Worm (Caenorhabditis elegans): ENCODE measurements around the gene Y113G7A.13.

The Y113G7A.13 gene

DNA sequence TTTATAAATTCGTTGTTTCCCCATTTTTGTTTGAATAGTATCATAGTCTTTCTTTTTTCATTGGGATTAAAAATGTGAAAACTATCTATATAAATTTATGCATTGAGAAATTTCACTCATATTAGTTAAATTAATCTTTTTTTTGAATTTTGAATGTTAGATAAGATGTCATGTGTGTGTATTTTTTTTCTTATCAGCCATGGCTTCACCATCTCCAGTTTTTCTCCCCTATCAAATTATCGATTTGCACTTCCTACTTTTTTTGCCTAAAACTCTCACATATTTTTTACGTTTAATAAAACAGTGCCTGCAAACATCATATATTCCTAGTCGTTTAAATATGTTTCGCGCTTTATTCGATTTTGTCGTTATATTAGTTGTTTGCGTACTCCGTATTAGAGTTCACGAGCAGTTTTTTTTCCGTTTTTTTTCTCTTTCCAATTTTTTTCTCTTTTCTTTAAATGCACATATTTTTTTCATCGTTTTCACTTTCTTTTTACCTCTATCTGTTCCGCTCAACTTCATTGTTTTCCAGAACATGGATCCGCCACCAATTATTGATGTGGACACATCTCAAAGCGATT, at the start of gene Y113G7A.13:
Y113G7A.13 (plus strand) TSS at position 534 of the 584 bp plus-strand sequence.
- TF ChIP-seq unc-62 (GFP tag; optimal IDR thresholded peaks at IDR 0.05), result no peak

DNA sequence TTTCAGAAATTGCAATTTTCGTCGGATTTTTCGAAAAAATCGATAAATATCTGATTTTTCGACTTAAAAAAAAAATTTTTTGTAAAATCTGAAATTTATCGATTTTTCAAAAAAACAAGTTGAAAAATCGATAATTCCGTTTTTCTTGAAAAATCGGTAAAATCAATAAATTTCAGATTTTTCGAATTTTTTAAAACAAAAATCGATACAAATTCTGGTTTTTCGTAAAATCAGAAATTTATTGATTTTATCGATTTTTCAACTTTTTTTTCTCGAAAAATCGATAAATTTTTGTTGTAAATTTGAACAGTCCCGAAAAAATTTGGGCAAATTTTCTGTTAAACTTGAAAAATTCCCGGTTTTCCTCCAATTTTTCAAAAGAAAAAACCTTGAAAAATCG, 43.6 kb upstream of the Y113G7A.13 start:
- TF ChIP-seq unc-62 (GFP tag; optimal IDR thresholded peaks at IDR 0.05), result no peak

DNA sequence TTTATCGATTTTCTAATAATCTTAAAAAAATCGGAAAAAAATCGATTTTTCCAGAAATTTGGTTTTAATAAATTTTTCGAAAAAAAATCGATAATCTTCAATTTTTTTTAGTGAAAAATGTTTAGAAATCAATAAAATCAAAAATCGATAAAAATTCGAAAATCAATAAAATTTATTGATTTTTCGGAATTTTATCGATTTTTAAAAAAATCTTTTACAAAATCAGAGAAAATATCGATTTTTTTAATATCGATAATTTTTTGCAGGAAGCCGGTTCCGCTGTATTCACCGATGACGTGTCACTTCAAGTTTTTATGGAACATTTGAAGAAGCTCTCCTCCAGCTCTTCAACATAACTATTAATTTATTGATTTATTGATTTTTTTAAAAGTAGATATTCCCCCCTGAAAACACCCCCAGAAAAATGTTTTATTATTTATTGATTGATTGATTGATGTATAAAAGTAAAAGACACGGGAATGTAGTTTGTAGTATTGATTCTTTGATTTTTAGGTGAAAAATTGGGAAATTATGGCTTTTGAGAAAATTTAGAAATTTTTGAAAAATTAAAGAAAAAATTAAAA, 42.7 kb upstream of the Y113G7A.13 start:
- no peak for TF ChIP-seq unc-62 (GFP tag; optimal IDR thresholded peaks at IDR 0.05)

DNA sequence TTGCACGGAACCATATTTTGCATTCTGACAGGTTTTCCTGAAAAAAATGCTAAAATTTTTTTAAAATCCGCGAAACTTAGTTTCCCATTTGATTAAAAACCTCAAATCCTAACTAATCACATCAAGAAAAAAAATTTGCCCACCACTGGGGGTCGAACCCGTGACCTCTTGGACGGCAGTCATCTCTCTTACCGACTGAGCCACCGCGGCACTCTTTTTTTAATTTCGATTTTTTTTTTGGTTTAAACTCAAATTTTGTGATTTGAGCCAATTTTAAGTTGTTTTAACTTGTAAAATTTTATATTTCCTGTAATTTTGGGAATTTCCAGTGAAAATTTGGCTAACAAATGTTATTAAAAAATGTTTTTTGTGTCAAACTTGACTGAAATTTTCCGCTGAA, 28.2 kb upstream of the Y113G7A.13 start:
- TF ChIP-seq unc-62 (GFP tag; optimal IDR thresholded peaks at IDR 0.05), result no peak

DNA sequence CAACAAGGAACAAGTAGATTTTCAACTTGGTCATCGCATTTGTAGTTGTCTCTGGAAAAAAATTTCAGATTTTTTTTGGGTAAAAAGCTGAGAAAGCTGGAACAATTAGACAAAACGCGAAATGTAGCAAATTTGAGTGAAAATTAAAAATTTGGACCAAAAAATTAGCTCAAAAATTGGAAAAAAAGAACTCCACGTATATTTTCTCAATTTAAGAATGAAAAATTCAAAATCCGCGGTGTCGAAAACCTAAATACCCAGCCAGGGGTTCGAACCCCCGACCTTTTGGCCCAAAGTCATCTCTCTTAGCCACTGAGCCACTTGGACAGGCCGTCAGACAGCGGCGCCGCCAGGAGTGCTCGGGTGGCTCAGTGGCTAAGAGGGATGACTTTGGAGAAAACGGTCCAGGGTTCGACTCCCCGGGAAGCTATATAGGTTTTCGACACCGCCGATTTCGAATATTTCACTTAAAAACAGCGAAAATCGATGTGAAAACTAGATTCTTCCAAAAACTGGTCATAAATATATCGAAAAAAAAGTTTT, 27.3 kb upstream of the Y113G7A.13 start, which contains the start of gene ncx-1:
ncx-1 (minus strand) TSS at position 51 of the 543 bp plus-strand sequence.
- TF ChIP-seq unc-62 (GFP tag; optimal IDR thresholded peaks at IDR 0.05), result no peak

DNA sequence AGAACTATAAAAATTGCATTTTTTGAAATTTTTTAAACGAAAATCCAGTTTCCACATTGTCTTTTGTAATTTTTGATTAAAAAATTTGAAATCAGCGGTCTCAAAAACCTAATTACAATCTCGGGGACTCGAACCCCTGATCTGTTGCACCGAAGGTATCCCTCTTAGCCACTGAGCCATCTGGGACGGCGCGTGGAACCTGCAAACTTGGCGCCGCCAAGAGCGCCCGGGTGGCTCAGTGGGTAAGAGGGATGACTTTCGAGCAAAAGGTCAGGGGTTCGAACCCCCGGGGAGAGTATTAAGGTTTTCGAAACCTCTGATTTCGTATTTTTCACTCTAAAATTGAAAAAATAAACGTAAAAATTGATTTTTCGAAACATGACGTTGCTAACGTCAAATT, 25.0 kb upstream of the Y113G7A.13 start:
- no peak for TF ChIP-seq unc-62 (GFP tag; optimal IDR thresholded peaks at IDR 0.05)

DNA sequence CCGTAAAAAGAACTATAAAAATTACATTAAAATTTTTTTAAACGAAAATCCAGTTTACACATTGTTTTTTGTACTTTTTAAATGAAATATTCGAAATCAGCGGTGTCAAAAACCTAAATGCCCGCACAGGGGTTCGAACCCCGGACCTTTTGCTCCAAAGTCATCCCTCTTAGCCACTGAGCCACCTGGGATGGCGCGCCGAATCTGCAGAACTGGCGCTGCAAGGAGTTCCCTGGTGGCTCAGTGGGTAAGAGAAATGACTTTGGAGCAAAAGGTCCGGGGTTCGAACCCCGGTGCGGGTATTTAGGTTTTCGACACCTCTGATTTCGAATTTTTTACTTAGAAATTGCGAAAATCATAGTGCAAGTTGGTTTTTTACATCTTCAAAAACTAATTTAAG, 24.4 kb upstream of the Y113G7A.13 start:
- TF ChIP-seq unc-62 (GFP tag; optimal IDR thresholded peaks at IDR 0.05), result no peak

DNA sequence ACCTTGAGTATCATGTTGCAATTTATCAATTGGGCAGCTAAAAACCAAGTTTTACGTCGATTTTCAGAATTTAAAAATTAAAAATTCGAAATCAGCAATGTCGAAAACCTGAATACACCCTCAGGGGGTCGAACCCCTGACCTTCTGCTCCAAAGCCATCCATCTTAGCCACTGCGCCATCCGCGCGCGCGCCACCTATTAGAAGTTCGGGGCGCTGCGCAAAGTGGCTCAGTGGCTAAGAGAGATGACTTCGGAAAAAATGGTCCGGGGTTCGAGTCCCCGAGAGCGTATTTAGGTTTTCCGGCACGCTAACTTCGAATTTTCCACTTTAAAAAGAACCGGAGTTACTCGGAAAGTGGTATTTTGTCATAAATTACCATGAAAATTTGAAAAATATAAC, 23.6 kb upstream of the Y113G7A.13 start:
- no peak for TF ChIP-seq unc-62 (GFP tag; optimal IDR thresholded peaks at IDR 0.05)

DNA sequence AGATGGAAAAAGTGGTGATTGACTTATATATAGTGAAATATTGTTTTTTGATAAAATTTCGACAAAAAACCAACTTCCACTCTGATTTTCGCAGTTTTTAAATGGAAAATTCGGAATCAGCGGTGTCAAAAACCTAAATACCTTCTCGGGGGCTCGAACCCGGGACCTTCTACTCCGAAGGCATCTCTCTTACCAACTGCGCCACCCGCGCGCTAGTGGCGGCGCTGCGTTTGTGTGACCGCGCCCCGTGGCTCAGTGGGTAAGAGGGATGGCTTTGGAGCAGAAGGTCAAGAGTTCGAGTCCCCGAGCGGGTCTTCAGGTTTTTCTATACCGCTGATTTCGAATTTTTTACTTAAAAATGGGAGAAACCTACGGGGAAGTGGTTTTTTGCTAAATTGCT, 22.9 kb upstream of the Y113G7A.13 start:
- no peak for TF ChIP-seq unc-62 (GFP tag; optimal IDR thresholded peaks at IDR 0.05)

DNA sequence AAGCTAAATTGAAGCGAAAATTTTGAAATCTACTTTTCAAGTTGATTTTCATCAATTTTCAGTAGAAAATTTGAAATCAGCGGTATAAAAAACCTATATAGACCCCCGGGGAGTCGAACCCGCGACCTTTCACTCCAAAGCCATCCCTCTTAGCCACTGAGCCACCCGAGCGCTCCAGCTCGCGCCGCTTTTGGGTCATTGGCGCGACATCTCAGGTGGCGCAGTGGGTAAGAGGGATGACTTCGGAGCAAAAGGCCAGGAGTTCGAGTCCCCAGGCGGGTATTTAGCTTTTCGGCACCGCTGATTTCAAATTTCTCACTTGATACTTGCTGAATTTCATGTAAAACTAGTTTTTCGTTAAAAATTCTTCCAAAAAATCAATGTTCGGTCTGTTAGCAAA, 21.4 kb upstream of the Y113G7A.13 start:
- no peak for TF ChIP-seq unc-62 (GFP tag; optimal IDR thresholded peaks at IDR 0.05)

DNA sequence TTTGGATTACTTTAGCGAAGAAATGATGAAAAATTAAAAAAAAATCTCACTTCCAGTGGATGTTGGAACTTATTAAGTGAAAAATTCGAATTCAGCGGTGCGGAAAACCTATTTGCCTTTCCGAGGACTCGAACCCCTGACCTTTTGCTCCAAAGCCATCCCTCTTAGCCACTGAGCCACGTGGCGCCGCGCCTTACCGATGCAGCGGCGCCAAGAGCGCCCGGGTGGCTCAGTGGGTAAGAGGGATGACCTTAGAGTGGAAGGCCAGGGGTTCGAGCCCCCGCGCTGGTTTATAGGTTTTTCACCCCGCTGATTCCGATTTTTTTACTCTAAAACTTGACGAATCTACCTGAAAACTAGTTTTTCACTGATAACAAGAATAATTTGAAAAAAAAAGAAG, 20.5 kb upstream of the Y113G7A.13 start:
- no peak for TF ChIP-seq unc-62 (GFP tag; optimal IDR thresholded peaks at IDR 0.05)

DNA sequence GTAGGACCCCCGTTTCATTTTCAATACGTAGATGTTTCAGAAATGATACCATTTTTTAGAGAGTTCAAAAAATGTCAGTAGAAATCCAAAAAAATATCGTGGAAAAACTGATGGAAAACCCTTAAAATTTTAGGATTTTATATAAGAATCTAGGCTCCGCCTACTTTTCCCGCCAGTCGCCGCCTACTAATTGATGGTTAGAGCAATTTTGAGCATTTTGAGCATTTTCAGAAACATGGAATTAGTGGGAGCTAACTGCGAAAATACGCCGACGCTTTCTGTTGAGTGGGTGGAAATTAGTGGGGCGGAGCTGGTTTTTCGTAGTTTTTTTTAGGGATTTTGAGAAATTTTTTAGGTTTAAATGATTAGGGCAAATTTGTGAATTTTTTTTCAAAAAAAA, 14.8 kb upstream of the Y113G7A.13 start, which contains the start of gene ssu-1:
ssu-1 (minus strand) TSS at position 101 of the 400 bp plus-strand sequence.
- TF ChIP-seq unc-62 (GFP tag; optimal IDR thresholded peaks at IDR 0.05), result no peak

DNA sequence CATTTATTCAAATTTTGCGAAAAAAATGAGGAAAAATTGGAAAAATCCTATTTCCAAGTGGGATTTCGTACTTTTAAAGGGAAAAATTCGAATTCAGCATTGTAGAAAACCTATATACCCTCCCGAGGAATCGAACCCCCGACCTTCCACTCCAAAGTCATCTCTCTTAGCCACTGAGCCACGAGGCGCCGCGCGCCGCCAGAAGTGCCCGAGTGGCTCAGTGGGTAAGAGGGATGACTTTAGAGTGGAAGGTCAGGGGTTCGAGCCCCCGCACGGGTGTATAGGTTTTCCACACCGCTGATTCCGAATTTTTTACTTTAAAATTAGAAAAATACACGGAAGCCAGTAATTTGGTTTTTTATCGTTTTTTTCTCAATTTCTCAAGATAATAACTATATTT, 13.2 kb upstream of the Y113G7A.13 start:
- no peak for TF ChIP-seq unc-62 (GFP tag; optimal IDR thresholded peaks at IDR 0.05)

DNA sequence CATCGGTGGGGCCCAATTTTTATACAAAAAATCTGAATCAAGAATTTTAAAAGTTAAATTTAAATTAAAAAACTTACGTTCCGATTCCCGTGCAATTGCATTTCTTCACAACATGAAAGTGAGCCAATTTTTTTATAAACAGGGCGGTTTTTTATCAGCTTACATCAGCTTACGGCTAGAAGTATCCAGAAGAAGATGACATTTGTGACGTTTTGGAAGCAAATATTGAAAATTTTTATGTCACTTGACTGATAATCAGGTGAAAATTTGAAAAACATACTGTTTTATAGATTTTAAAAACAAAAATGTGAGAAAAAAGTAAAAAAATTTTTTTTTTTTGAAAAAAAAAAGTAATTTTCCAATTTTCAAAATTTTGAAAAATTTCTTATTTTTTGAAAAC, 12.7 kb upstream of the Y113G7A.13 start, which contains the start of gene Y113G7A.22:
Y113G7A.22 (minus strand) TSS at position 101 of the 400 bp plus-strand sequence.
- TF ChIP-seq unc-62 (GFP tag; optimal IDR thresholded peaks at IDR 0.05), result no peak

DNA sequence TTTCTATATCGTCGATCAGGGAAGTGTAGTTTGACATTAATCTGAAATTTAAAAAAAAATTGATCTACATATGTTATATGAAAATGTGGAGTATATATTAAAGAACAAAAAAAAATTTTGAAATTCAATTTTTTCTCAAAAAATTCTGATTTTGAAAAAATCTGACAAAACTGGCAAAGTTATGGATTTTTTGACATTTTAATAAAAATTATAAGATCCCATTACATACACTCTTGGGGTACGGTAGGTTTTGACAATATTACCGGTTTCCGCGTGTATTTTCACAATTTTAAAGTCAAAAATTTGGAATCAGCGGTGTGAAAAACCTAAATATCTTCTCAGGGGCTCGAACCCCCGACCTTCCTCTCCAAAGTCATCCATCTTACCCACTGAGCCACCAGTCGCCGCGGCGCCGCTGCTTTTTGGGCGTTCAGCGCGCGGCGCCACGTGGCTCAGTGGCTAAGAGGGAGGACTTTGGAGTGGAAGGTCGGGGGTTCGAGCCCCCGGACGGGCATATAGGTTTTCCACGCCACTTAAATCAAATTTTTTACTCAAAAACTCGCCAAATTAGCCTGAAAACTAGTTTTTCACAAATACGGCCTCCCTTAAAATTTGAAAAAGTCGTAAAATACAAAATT, 9.5 kb upstream of the Y113G7A.13 start, which contains the start of gene Y113G7A.14:
Y113G7A.14 (minus strand) TSS at position 51 of the 638 bp plus-strand sequence.
- no peak for TF ChIP-seq unc-62 (GFP tag; optimal IDR thresholded peaks at IDR 0.05)

DNA sequence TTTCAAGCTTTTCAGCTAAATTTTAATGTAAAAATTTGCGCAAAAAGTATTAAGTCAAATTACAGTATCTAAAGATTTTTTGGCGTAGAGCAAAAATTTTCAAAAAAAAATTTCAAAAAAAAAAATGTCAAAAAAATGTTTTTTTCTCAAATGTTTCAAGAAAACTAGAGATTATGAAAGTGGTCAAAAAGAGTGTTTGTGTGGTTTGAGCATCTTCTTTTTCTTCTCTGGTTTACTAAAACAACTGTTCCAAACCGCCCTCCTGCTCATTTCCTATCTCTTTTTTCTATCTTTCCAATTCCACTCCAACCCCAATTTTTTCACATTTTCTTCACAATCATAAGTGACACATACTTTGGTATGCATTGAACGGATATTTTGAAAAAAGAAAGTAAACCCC, 5.7 kb upstream of the Y113G7A.13 start, which contains the start of gene Y113G7A.12:
Y113G7A.12 (plus strand) TSS at position 301 of the 400 bp plus-strand sequence.
- no peak for TF ChIP-seq unc-62 (GFP tag; optimal IDR thresholded peaks at IDR 0.05)

DNA sequence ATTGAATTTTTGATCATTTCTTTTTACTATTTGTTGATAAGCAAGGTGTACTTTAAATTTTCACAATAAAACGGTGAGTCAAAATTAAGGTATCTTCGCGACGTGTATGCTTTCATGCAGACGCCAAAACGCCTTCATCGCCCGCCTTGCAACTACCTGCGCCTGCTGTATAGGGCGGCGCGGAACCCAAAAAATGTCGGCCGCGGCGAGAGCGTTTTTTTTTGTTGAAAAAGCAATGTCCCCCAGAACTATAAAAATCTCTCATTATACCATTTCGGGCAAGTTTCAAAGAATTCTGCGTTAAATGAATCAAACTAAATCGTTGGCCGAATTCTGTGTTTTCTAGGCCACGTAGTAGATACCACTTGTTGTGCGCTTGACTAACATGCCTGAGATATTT, 4.3 kb upstream of the Y113G7A.13 start:
- no peak for TF ChIP-seq unc-62 (GFP tag; optimal IDR thresholded peaks at IDR 0.05)

Data from whole organism, dauer.